Fruit fly (Drosophila melanogaster) whole organism, embryonic: ENCODE data around the gene Tis11.

Experiments used
- Awh ChIP-seq: fragments of 200-800 bp; sonication (Bioruptor generic); IDR thresholded peaks from 2 replicates; pipeline ENCODE4, ENCODE4 v1.3.6; 2022; ENCODE audit warnings: missing biosample characterization, missing genetic modification characterization
- Blimp-1 ChIP-seq: fragments of 200-800 bp; sonication (Bioruptor generic); optimal IDR thresholded peaks from 3 replicates; lab custom pipeline; 2018; ENCODE audit warnings: missing biosample characterization, missing genetic modification characterization, mild to moderate bottlenecking, moderate library complexity, missing genetic modification reagents
- CG1024 ChIP-seq: fragments of 200-800 bp; sonication (Bioruptor generic); IDR thresholded peaks from 2 replicates; pipeline ENCODE4 v1.3.6; 2022; ENCODE audit warnings: missing biosample characterization, missing genetic modification characterization
- CG10321 ChIP-seq: fragments of 200-800 bp; sonication (Bioruptor generic); IDR thresholded peaks from 2 replicates; pipeline ENCODE4 v1.3.6; 2022; ENCODE audit warnings: missing biosample characterization, missing genetic modification characterization
- CG12071 ChIP-seq: fragments of 200-800 bp; sonication (Bioruptor generic); optimal IDR thresholded peaks from 3 replicates; lab custom pipeline; 2018; ENCODE audit warnings: missing biosample characterization, mild to moderate bottlenecking, missing genetic modification characterization
- CG12659 ChIP-seq: fragments of 200-800 bp; sonication (Bioruptor generic); optimal IDR thresholded peaks from 3 replicates; lab custom pipeline; 2017; ENCODE audit warnings: mild to moderate bottlenecking, missing biosample characterization, missing genetic modification reagents, missing genetic modification characterization
- CG13775 ChIP-seq: fragments of 200-800 bp; sonication (Bioruptor generic); optimal IDR thresholded peaks from 3 replicates; lab custom pipeline; 2017; ENCODE audit warnings: missing biosample characterization, mild to moderate bottlenecking, missing genetic modification characterization
- CG14050 ChIP-seq: fragments of 200-800 bp; sonication (Bioruptor generic); IDR thresholded peaks from 3 replicates; pipeline ENCODE4 v1.3.6; 2022; ENCODE audit warnings: missing biosample characterization, missing genetic modification characterization
- CG15601 ChIP-seq: fragments of 200-800 bp; sonication (Bioruptor generic); optimal IDR thresholded peaks from 3 replicates; lab custom pipeline; 2019; ENCODE audit warnings: missing biosample characterization, mild to moderate bottlenecking, missing genetic modification characterization, moderate library complexity
- CG1603 ChIP-seq: fragments of 200-800 bp; sonication (Bioruptor generic); optimal IDR thresholded peaks from 2 replicates; lab custom pipeline; 2019; ENCODE audit warnings: missing biosample characterization, mild to moderate bottlenecking, missing genetic modification characterization, moderate library complexity
- CG18262 ChIP-seq: fragments of 200-800 bp; optimal IDR thresholded peaks from 3 replicates; lab custom pipeline; 2019; ENCODE audit warnings: missing biosample characterization, mild to moderate bottlenecking, missing genetic modification characterization, moderate library complexity
- CG18764 ChIP-seq: fragments of 200-800 bp; sonication (Bioruptor generic); optimal IDR thresholded peaks from 3 replicates; lab custom pipeline; 2016; ENCODE audit warnings: missing biosample characterization, missing genetic modification characterization
- CG2202 ChIP-seq: fragments of 200-800 bp; sonication (Bioruptor generic); optimal IDR thresholded peaks from 2 replicates; lab custom pipeline; 2018; ENCODE audit warnings: missing biosample characterization, mild to moderate bottlenecking, missing genetic modification characterization
- CG2712 ChIP-seq: fragments of 200-800 bp; optimal IDR thresholded peaks from 3 replicates; lab custom pipeline; 2019; ENCODE audit warnings: missing biosample characterization, mild to moderate bottlenecking, missing genetic modification characterization, moderate library complexity
- CG30020 ChIP-seq: fragments of 200-800 bp; optimal IDR thresholded peaks from 2 replicates; lab custom pipeline; 2019; ENCODE audit warnings: missing biosample characterization, mild to moderate bottlenecking, missing genetic modification characterization, moderate library complexity
- CG31224 ChIP-seq: fragments of 200-800 bp; sonication (Bioruptor generic); IDR thresholded peaks from 2 replicates; pipeline ENCODE4 v1.3.6; 2022; ENCODE audit warnings: missing biosample characterization, missing genetic modification characterization
- CG8290 ChIP-seq, 3 experiments: fragments of 200-800 bp; sonication (Bioruptor generic); optimal IDR thresholded peaks; 2 replicates each; lab custom pipeline; 2016 to 2019; ENCODE audit warnings: missing biosample characterization in 3 of 3, missing genetic modification characterization in 3 of 3, mild to moderate bottlenecking in 2 of 3, moderate library complexity in 1 of 3
- CG9817 ChIP-seq: fragments of 200-800 bp; sonication (Bioruptor generic); optimal IDR thresholded peaks from 2 replicates; lab custom pipeline; 2018; ENCODE audit warnings: missing biosample characterization, mild to moderate bottlenecking, missing genetic modification characterization, moderate library complexity
- CG9932 ChIP-seq: fragments of 200-800 bp; sonication (Bioruptor generic); IDR thresholded peaks from 2 replicates; pipeline ENCODE4 v1.3.6; 2022; ENCODE audit warnings: missing biosample characterization, missing genetic modification characterization
- Deaf1 ChIP-seq: fragments of 200-800 bp; optimal IDR thresholded peaks from 3 replicates; lab custom pipeline; 2019; ENCODE audit warnings: missing biosample characterization, mild to moderate bottlenecking, missing genetic modification characterization, moderate library complexity
- MBD-R2 ChIP-seq: fragments of 200-800 bp; sonication (Bioruptor generic); IDR thresholded peaks from 2 replicates; pipeline ENCODE4 v1.3.6; 2022; ENCODE audit warnings: missing biosample characterization, missing genetic modification characterization
- Mrtf ChIP-seq: fragments of 200-800 bp; sonication (Bioruptor generic); IDR thresholded peaks from 3 replicates; pipeline ENCODE4 v1.3.6; 2022; ENCODE audit warnings: missing biosample characterization, missing genetic modification characterization
- NC2α ChIP-seq: fragments of 200-800 bp; sonication (Bioruptor generic); optimal IDR thresholded peaks from 2 replicates; lab custom pipeline; 2016; ENCODE audit warnings: missing biosample characterization, missing genetic modification characterization
- PHDP ChIP-seq: fragments of 200-800 bp; sonication (Bioruptor generic); optimal IDR thresholded peaks from 3 replicates; lab custom pipeline; 2018; ENCODE audit warnings: missing biosample characterization, mild to moderate bottlenecking, missing genetic modification characterization, moderate library complexity
- Six4 ChIP-seq: fragments of 200-800 bp; sonication (Bioruptor generic); optimal IDR thresholded peaks from 2 replicates; lab custom pipeline; 2016; ENCODE audit warnings: missing biosample characterization, missing genetic modification characterization
- Usf ChIP-seq: fragments of 200-800 bp; sonication (Bioruptor generic); optimal IDR thresholded peaks from 2 replicates; lab custom pipeline; 2017; ENCODE audit warnings: missing genotype, missing biosample characterization, missing genetic modification characterization
- Xbp1 ChIP-seq: fragments of 200-800 bp; sonication (Bioruptor generic); optimal IDR thresholded peaks from 3 replicates; lab custom pipeline; 2016; ENCODE audit warnings: missing biosample characterization, mild to moderate bottlenecking, missing genetic modification characterization
- YL-1 ChIP-seq: fragments of 200-800 bp; sonication (Bioruptor generic); optimal IDR thresholded peaks from 3 replicates; lab custom pipeline; 2017; ENCODE audit warnings: missing biosample characterization, mild to moderate bottlenecking, missing genetic modification characterization
- ash1 ChIP-seq: fragments of 200-800 bp; sonication (Bioruptor generic); optimal IDR thresholded peaks from 2 replicates; lab custom pipeline; 2018; ENCODE audit warnings: missing biosample characterization, mild to moderate bottlenecking, missing genetic modification characterization
- crc ChIP-seq: fragments of 200-800 bp; sonication (Bioruptor generic); optimal IDR thresholded peaks from 2 replicates; lab custom pipeline; 2016; ENCODE audit warnings: missing biosample characterization, missing genetic modification characterization
- dpn ChIP-seq, 2 experiments: fragments of 200-800 bp; sonication (Bioruptor generic); optimal IDR thresholded peaks; 3 replicates each; lab custom pipeline; 2016; ENCODE audit warnings: missing biosample characterization in 2 of 2, missing genetic modification characterization in 2 of 2
- dysf ChIP-seq: fragments of 200-800 bp; sonication (Bioruptor generic); IDR thresholded peaks from 3 replicates; pipeline ENCODE4 v1.3.6; 2022; ENCODE audit warnings: missing biosample characterization, missing genetic modification characterization
- fd3F ChIP-seq: fragments of 200-800 bp; sonication (Bioruptor generic); optimal IDR thresholded peaks from 2 replicates; lab custom pipeline; 2018; ENCODE audit warnings: missing biosample characterization, mild to moderate bottlenecking, missing genetic modification characterization, moderate library complexity
- grau ChIP-seq: fragments of 200-800 bp; optimal IDR thresholded peaks from 3 replicates; lab custom pipeline; 2019; ENCODE audit warnings: missing biosample characterization, mild to moderate bottlenecking, missing genetic modification characterization, moderate library complexity
- hth ChIP-seq: fragments of >200 bp; optimal IDR thresholded peaks from 2 replicates; lab custom pipeline; 2017; ENCODE audit warnings: inconsistent platforms
- inv ChIP-seq: fragments of 200-800 bp; sonication (Bioruptor generic); IDR thresholded peaks from 2 replicates; pipeline ENCODE4 v1.3.6; 2022; ENCODE audit warnings: missing biosample characterization, missing genetic modification characterization; ENCODE audit not compliant: partially characterized antibody
- kay ChIP-seq: fragments of 200-800 bp; sonication (Bioruptor generic); optimal IDR thresholded peaks from 2 replicates; lab custom pipeline; 2016; ENCODE audit warnings: missing biosample characterization, missing genetic modification characterization
- lmd ChIP-seq: fragments of 200-800 bp; sonication (Bioruptor generic); IDR thresholded peaks from 2 replicates; pipeline ENCODE4 v1.3.6; 2022; ENCODE audit warnings: missing biosample characterization, missing genetic modification characterization
- lola ChIP-seq, 3 experiments: fragments of >200 bp in 2 of 3; fragments of 200-800 bp in 1 of 3; sonication (Bioruptor generic) in 1 of 3; optimal IDR thresholded peaks; 2 replicates each; lab custom pipeline; 2017 to 2019; ENCODE audit warnings: missing biosample characterization in 3 of 3, missing genetic modification characterization in 3 of 3, mild to moderate bottlenecking in 1 of 3, moderate library complexity in 1 of 3
- psq ChIP-seq: fragments of 200-800 bp; sonication (Bioruptor generic); optimal IDR thresholded peaks from 2 replicates; lab custom pipeline; 2017; ENCODE audit warnings: missing biosample characterization, missing genetic modification characterization
- rib ChIP-seq: fragments of 200-800 bp; sonication (Bioruptor generic); IDR thresholded peaks from 2 replicates; pipeline ENCODE4 v1.3.6; 2022; ENCODE audit warnings: missing biosample characterization, missing genetic modification characterization
- salm ChIP-seq: fragments of 200-800 bp; sonication (Bioruptor generic); optimal IDR thresholded peaks from 2 replicates; lab custom pipeline; 2018; ENCODE audit warnings: missing biosample characterization, mild to moderate bottlenecking, missing genetic modification characterization
- sim ChIP-seq: fragments of 200-800 bp; sonication (Bioruptor generic); IDR thresholded peaks from 2 replicates; pipeline ENCODE4 v1.3.6; 2022; ENCODE audit warnings: missing biosample characterization, missing genetic modification characterization
- trem ChIP-seq: fragments of 200-800 bp; optimal IDR thresholded peaks from 3 replicates; lab custom pipeline; 2019; ENCODE audit warnings: missing biosample characterization, mild to moderate bottlenecking, missing genetic modification characterization, moderate library complexity
- unpg ChIP-seq: fragments of 200-800 bp; sonication (Bioruptor generic); optimal IDR thresholded peaks from 3 replicates; lab custom pipeline; 2018; ENCODE audit warnings: missing biosample characterization, mild to moderate bottlenecking, missing genetic modification characterization, moderate library complexity
- vvl ChIP-seq: fragments of 200-800 bp; sonication (Bioruptor generic); IDR thresholded peaks from 2 replicates; pipeline ENCODE4 v1.3.6; 2022; ENCODE audit warnings: missing biosample characterization, missing genetic modification characterization

The Tis11 gene

DNA sequence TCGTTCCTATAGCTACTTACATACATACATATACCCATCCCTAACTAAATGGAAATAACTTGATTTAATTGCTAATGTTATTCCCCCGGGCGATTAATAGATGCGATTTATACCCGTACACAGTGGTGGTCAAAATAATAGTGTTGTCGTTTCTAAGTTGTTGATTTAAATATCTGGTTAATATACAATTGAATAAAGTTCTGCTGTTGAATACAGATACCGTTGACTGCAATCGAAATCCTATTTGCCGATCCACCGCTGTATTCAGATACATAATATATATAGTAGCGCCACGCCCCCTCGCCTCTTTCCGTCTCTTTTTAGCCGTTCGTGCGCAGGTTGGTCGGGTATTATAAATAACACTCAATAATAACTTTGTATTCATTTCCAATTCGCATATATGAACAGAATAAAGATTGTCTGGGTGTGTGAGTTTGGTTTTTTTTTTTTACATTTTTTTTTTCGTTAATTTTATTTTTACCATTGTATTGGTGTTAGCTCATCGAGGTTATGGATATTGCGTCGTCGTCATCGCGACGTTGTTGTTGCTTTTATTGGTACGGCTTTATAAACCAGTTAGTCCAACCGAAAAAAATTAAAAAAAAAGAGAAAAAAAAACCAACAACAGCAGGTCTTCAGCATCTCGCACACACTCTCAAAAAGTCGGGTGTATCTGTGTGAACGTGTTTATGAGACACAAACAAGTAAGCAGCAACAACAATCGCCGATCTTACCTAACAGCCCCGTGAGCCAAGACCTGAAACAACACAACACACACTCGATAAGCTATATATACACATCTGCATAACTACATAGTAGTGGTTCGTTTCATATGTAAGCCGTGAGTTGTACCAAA lies 13.3 kb downstream of the Tis11 start (continued):
- peak in 1 of 2 experiments; percentile 8 for TF ChIP-seq dpn (GFP tag; optimal IDR thresholded peaks at IDR 0.05; lab: Kevin White, UChicago)
- TF ChIP-seq CG13775 (GFP tag; lab: Kevin White, UChicago), result no peak
- no peak for TF ChIP-seq salm (tag; lab: Kevin White, UChicago)
- TF ChIP-seq Mrtf (GFP tag; lab: Robert Waterston, UW), result no peak
- peak; percentile 66 for TF ChIP-seq CG9932
- no peak for TF ChIP-seq NC2α (GFP tag; lab: Kevin White, UChicago)
- no peak for TF ChIP-seq hth (lab: Kevin White, UChicago)
- no peak for TF ChIP-seq Usf (GFP tag; lab: Kevin White, UChicago)
- TF ChIP-seq Deaf1 (tag; lab: Kevin White, UChicago), result no peak
- TF ChIP-seq CG2712 (tag; lab: Kevin White, UChicago), result no peak
- no peak for TF ChIP-seq CG10321 (GFP tag; lab: Robert Waterston, UW)
- TF ChIP-seq inv (GFP tag; lab: Robert Waterston, UW), result no peak
- no peak for TF ChIP-seq Xbp1 (GFP tag; lab: Kevin White, UChicago)

DNA sequence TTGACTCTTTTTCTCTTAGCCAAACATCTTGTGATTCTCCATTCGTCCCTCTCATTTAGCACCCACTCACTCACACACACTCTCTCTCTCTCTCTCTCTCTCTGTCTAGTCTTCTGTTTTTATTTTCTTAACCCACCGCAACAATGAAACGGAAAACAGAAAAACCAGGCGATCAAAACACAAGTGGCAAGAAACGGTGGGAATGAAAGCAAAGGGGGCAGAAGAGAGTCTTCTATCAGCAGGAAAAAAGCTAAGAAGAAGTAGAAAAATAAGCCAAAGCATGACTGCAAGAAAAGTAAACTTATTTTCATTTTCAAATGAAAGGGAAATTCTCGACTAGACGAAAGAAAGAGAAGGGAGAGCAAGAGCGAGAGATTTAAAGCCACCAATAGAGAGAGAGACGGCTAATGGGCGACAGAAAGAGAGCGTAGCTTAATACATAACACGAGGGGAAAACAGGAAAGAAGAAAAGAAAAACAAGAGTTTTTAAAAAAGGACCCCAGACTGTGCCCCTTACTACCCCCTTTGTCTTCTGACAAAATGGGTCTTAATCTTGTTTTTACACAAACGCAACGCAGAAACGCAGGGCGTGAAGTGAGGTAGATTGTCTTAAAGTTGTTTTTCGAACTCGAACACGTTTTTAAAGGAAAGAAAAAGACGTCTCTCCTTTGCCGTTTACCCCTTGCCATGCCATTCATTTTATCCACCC lies 14.8 kb downstream of the Tis11 start:
- TF ChIP-seq Blimp-1, result peak; percentile 100
- TF ChIP-seq YL-1 (GFP tag; lab: Kevin White, UChicago), result no peak
- peak in 1 of 3 experiments; percentile 34 for TF ChIP-seq lola (GFP tag; optimal IDR thresholded peaks at IDR 0.05; lab: Kevin White, UChicago)
- no peak for TF ChIP-seq CG31224 (GFP tag; lab: Robert Waterston, UW)
- TF ChIP-seq CG18262, result peak; percentile 41
- TF ChIP-seq crc (GFP tag; lab: Kevin White, UChicago), result no peak
- no peak for TF ChIP-seq psq (GFP tag; lab: Kevin White, UChicago)
- no peak for TF ChIP-seq CG12071
- TF ChIP-seq unpg (GFP tag; lab: Kevin White, UChicago), result no peak
- TF ChIP-seq ash1 (GFP tag; lab: Kevin White, UChicago), result no peak
- TF ChIP-seq MBD-R2, result no peak
- TF ChIP-seq fd3F (GFP tag; lab: Kevin White, UChicago), result no peak
- no peak for TF ChIP-seq lmd (GFP tag; lab: Robert Waterston, UW)
- TF ChIP-seq CG1603, result no peak
- TF ChIP-seq sim (GFP tag; lab: Robert Waterston, UW), result no peak
- no peak for TF ChIP-seq CG1024 (GFP tag; lab: Robert Waterston, UW)
- TF ChIP-seq trem (tag; lab: Kevin White, UChicago), result peak; percentile 9
- TF ChIP-seq grau, result no peak
- no peak for TF ChIP-seq CG14050 (GFP tag; lab: Robert Waterston, UW)
- TF ChIP-seq dysf (GFP tag; lab: Robert Waterston, UW), result no peak
- no peak for TF ChIP-seq CG30020 (tag; lab: Kevin White, UChicago)
- no peak for TF ChIP-seq PHDP (tag; lab: Kevin White, UChicago)
- TF ChIP-seq Six4 (GFP tag; lab: Kevin White, UChicago), result no peak
- TF ChIP-seq CG2202 (tag; lab: Kevin White, UChicago), result peak; percentile 26
- peak; percentile 23 for TF ChIP-seq CG15601 (tag; lab: Kevin White, UChicago)
- TF ChIP-seq kay (GFP tag; lab: Kevin White, UChicago), result no peak
- no peak for TF ChIP-seq CG8290 (GFP tag; optimal IDR thresholded peaks at IDR 0.05; lab: Kevin White, UChicago)
- peak in 1 of 2 experiments; percentile 46 for TF ChIP-seq CG8290 (tag; optimal IDR thresholded peaks at IDR 0.05; lab: Kevin White, UChicago)
- TF ChIP-seq CG9817, result no peak
- TF ChIP-seq CG12659 (GFP tag; lab: Kevin White, UChicago), result no peak
- no peak for TF ChIP-seq rib (GFP tag; lab: Robert Waterston, UW)
- TF ChIP-seq vvl (GFP tag; lab: Robert Waterston, UW), result no peak
- TF ChIP-seq Awh, result no peak
- no peak for TF ChIP-seq inv (GFP tag; lab: Robert Waterston, UW)
- no peak for TF ChIP-seq CG18764 (GFP tag; lab: Kevin White, UChicago)
